Worm (Caenorhabditis elegans): ENCODE data around the gene hda-5.

ce11 chrII:11808979-11809378 is 10.1 kb downstream of the hda-5 start, which contains the start of gene F43G6.10:
- no peak for TF ChIP-seq snpc-4 (tag; optimal IDR thresholded peaks at IDR 0.05)
- TF ChIP-seq fkh-2 (tag; optimal IDR thresholded peaks at IDR 0.05) = no peak
- TF ChIP-seq ceh-82 (tag; optimal IDR thresholded peaks at IDR 0.05) = no peak
- TF ChIP-seq nhr-237 (tag; optimal IDR thresholded peaks at IDR 0.05) = no peak
- no peak for TF ChIP-seq ceh-16 (tag; optimal IDR thresholded peaks at IDR 0.05)
- no peak for TF ChIP-seq ama-1 (optimal IDR thresholded peaks at IDR 0.05)
- TF ChIP-seq ZK546.5 (tag; optimal IDR thresholded peaks at IDR 0.05) = no peak
- TF ChIP-seq nhr-77 (tag; optimal IDR thresholded peaks at IDR 0.05) = no peak
- no peak for TF ChIP-seq sea-2 (GFP tag; optimal IDR thresholded peaks at IDR 0.05)
- no peak for TF ChIP-seq lin-15B (tag; optimal IDR thresholded peaks at IDR 0.05)
